Worm (Caenorhabditis elegans) whole organism, young adult: ENCODE measurements around the gene str-64.

Experiments used
- athp-1 ChIP-seq: sonication (generic microtip); optimal IDR thresholded peaks from 2 replicates; lab custom pipeline; 2017; ENCODE audit warnings: mild to moderate bottlenecking, missing genetic modification characterization, missing compliant biosample characterization
- ceh-27 ChIP-seq: fragments of 200-800 bp; sonication (Bioruptor generic); optimal IDR thresholded peaks from 2 replicates; lab custom pipeline; 2018; ENCODE audit warnings: mild to moderate bottlenecking, missing genetic modification characterization, moderate library complexity, missing compliant biosample characterization
- dpl-1 ChIP-seq: fragments of 150-350 bp; optimal IDR thresholded peaks from 2 replicates; lab custom pipeline; 2014; ENCODE audit warnings: missing biosample characterization, missing genetic modification reagents, missing genetic modification characterization
- ekl-4 ChIP-seq: fragments of 200-800 bp; sonication (Bioruptor generic); IDR thresholded peaks from 2 replicates; pipeline ENCODE4 v1.3.6; 2022; ENCODE audit warnings: missing genetic modification reagents, missing genetic modification characterization, missing compliant biosample characterization
- him-1 ChIP-seq: sonication (generic microtip); optimal IDR thresholded peaks from 2 replicates; lab custom pipeline; 2016; ENCODE audit warnings: missing genotype, missing genetic modification reagents, missing genetic modification characterization, missing compliant biosample characterization
- madf-8 ChIP-seq: fragments of 200-800 bp; sonication (Bioruptor generic); conservative IDR thresholded peaks from 2 replicates; pipeline ENCODE4 v1.3.6; 2022; ENCODE audit warnings: missing genetic modification reagents, missing genetic modification characterization, missing compliant biosample characterization
- mes-4 ChIP-seq: sonication (generic microtip); optimal IDR thresholded peaks from 2 replicates; lab custom pipeline; 2016; ENCODE audit warnings: missing genotype, missing genetic modification characterization, missing compliant biosample characterization
- snpc-3.4 ChIP-seq: sonication (generic microtip); optimal IDR thresholded peaks from 2 replicates; lab custom pipeline; 2017; ENCODE audit warnings: missing genetic modification characterization, mild to moderate bottlenecking, missing compliant biosample characterization, antibody characterized with exemption, moderate library complexity, missing genotype, missing genetic modification reagents
- snpc-4 ChIP-seq, 5 experiments: fragments of 150-350 bp in 1 of 5; sonication (generic microtip) in 4 of 5; optimal IDR thresholded peaks; 2 replicates each; lab custom pipeline; 2014 to 2018; ENCODE audit warnings: missing genetic modification characterization in 5 of 5, missing biosample characterization in 3 of 5, antibody characterized with exemption in 2 of 5, mild to moderate bottlenecking in 2 of 5, missing compliant biosample characterization in 2 of 5, missing genotype in 2 of 5, moderate library complexity in 2 of 5, missing genetic modification reagents in 1 of 5
- unc-130 ChIP-seq: sonication (generic microtip); optimal IDR thresholded peaks from 2 replicates; lab custom pipeline; 2016; ENCODE audit warnings: missing genetic modification reagents, missing genetic modification characterization, missing compliant biosample characterization
- unc-62 ChIP-seq: fragments of 150-350 bp; optimal IDR thresholded peaks from 2 replicates; lab custom pipeline; 2014; ENCODE audit warnings: missing biosample characterization, missing genetic modification reagents, missing genetic modification characterization
- ztf-6 ChIP-seq: fragments of 200-800 bp; sonication (Bioruptor generic); IDR thresholded peaks from 2 replicates; pipeline ENCODE4 v1.3.6; 2022; ENCODE audit warnings: missing genetic modification reagents, missing genetic modification characterization, missing compliant biosample characterization

DNA sequence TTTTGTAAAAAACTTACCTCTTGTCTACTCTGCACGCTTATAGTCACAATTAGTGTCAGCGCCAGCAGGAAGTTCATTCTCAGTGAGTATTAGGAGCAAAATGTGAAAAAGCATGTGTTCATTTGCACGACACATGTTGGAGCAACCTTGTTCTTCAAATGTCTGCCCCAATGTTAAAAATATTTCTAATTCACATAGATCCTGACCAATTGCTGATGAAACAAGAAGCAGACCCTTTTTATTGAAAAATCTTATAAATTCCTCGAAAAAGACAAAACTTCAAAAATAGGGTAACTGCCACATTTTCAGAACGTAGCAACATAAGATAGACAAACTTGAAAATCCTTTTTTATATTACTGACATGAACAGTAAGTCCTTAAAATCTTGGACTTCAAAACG lies 41.1 kb downstream of the str-64 start, which contains the start of gene C17B7.8:
- no peak for TF ChIP-seq snpc-4 (GFP tag; optimal IDR thresholded peaks at IDR 0.05; lab: Kevin White, UChicago)
- no peak for TF ChIP-seq snpc-4 (tag; optimal IDR thresholded peaks at IDR 0.05; lab: Kevin White, UChicago)
- no peak for TF ChIP-seq unc-62 (GFP tag; lab: Kevin White, UChicago)
- TF ChIP-seq dpl-1 (GFP tag; lab: Kevin White, UChicago), result no peak
- TF ChIP-seq ceh-27 (GFP tag; lab: Kevin White, UChicago), result no peak
- no peak for TF ChIP-seq him-1 (tag; lab: Kevin White, UChicago)
- no peak for TF ChIP-seq unc-130 (GFP tag; lab: Kevin White, UChicago)
- TF ChIP-seq madf-8 (GFP tag; lab: Robert Waterston, UW), result no peak
- no peak for TF ChIP-seq mes-4 (tag; lab: Kevin White, UChicago)
- TF ChIP-seq ztf-6, result no peak
- no peak for TF ChIP-seq ekl-4 (GFP tag; lab: Robert Waterston, UW)
- no peak for TF ChIP-seq athp-1 (tag; lab: Kevin White, UChicago)
- no peak for TF ChIP-seq snpc-3.4
